Worm (Caenorhabditis elegans): Measurements from ENCODE around the gene T27D12.6.

The T27D12.6 gene

DNA sequence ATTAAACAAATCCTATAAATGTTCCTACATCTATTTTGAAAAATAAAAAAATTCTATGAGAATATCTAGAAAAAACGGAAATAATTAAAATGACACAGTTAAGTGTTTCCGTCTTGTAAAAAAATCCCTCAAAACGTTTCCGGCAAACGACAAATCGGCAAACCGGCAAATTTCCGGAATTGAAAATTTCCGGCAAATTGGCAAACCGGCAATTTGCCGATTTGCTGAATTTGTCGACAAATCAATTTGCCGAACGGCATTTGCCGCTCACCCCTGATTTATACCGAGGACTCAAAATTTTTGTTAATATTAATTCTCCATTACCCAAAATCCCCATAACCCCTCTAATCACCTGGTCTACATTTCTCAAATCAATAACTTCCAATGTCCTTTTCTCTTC lies 17.8 kb downstream of the T27D12.6 start:
- TF ChIP-seq madf-6 (GFP tag; IDR thresholded peaks at IDR 0.05) (no peak), somi-1 (GFP tag; optimal IDR thresholded peaks at IDR 0.05) (no peak), rpc-1 (optimal IDR thresholded peaks at IDR 0.05) (no peak), rpc-1 (tag; optimal IDR thresholded peaks at IDR 0.05) (no peak), ets-4 (GFP tag; optimal IDR thresholded peaks at IDR 0.05) (no peak), lag-1 (GFP tag; IDR thresholded peaks at IDR 0.05) (no peak), sdz-38 (tag; optimal IDR thresholded peaks at IDR 0.05) (no peak), snpc-1.3 (tag; optimal IDR thresholded peaks at IDR 0.05; ENCODE audit: insufficient read depth) (no peak), athp-1 (tag; optimal IDR thresholded peaks at IDR 0.05) (no peak), dpff-1 (tag; optimal IDR thresholded peaks at IDR 0.05) (no peak), ZK185.1 (tag; optimal IDR thresholded peaks at IDR 0.05; ENCODE audit: poor library complexity, severe bottlenecking) (no peak), ztf-6 (GFP tag; IDR thresholded peaks at IDR 0.05) (no peak), B0261.1 (tag; optimal IDR thresholded peaks at IDR 0.05) (no peak), ceh-79 (tag; optimal IDR thresholded peaks at IDR 0.05) (no peak), F57C9.4 (tag; optimal IDR thresholded peaks at IDR 0.05) (no peak), lsl-1 (GFP tag; optimal IDR thresholded peaks at IDR 0.05) (no peak), snpc-1.1 (tag; optimal IDR thresholded peaks at IDR 0.05; ENCODE audit: insufficient read depth) (no peak), repo-1 (tag; optimal IDR thresholded peaks at IDR 0.05) (no peak), atf-7 (tag; optimal IDR thresholded peaks at IDR 0.05) (no peak), madf-10 (tag; optimal IDR thresholded peaks at IDR 0.05) (no peak), lin-54 (GFP tag; optimal IDR thresholded peaks at IDR 0.05) (no peak)

DNA sequence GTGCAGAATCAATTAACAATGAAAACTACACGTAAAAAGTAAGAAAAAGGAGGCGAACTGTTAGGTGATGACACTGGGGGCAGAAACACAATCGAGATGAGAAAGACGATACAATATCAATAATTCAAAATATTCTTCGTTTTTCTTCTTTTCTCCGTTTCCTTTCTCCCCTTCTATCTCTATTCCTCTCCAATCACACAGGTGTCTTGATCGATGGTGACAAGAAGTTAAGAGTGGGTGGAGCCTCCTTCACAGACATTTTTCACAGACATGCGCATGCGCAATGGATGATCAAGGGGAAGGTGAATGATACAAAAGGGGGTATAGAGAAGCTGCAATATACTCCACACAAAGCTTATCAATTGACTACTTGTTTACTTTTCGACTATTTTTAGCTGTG lies 19.4 kb downstream of the T27D12.6 start:
- TF ChIP-seq ztf-6 (GFP tag; IDR thresholded peaks at IDR 0.05) (no peak), unc-130 (GFP tag; optimal IDR thresholded peaks at IDR 0.05) (no peak)

DNA sequence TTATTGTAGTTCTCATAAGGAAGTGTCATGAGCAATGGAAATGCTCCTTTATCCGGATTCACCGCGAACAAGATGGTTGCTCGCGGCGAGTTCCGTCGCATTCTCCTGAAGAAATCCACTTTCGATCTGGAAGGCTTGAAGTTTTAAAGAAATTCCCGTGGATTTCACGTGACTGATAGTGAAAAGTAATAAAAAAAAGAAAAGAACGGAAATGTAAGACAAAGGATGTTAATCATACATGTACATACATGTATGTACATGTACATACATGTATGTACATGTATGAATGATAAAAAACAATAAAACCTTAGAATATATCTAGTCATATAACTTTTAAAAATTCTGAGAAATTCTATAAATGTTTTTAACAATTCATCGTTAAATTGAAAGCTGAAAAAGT lies 21.1 kb downstream of the T27D12.6 start, which contains the start of gene clh-1:
Gene clh-1 (minus strand): TSS at position 101 of the 400 bp plus-strand sequence.
- TF ChIP-seq tlf-1 (GFP tag; optimal IDR thresholded peaks at IDR 0.05), result no peak
- TF ChIP-seq lin-35 (GFP tag; optimal IDR thresholded peaks at IDR 0.05), result no peak
- no peak for TF ChIP-seq Y56A3A.18 (GFP tag; IDR thresholded peaks at IDR 0.05)
- no peak for TF ChIP-seq attf-5 (GFP tag; optimal IDR thresholded peaks at IDR 0.05)

DNA sequence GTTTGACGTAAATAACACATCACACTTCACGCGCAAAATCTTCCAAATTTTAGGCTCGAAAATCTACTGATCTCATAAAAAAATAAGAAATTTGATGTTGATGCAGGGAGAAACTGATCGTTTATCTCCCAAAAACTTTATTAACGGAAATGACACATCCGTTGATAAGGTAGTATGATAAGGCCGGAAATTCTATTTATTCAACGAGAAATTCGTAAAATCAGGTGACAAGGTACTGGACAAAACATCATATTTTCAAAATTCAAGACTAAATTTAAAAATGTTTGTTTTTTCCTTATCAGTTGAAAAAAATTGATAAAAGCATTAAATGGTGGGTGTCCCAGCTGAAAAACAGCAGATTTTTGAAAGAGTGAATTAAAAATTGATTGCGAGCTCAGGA lies 24.5 kb downstream of the T27D12.6 start:
- TF ChIP-seq ztf-28 (GFP tag; IDR thresholded peaks at IDR 0.05) (no peak), Y67H2A.10 (GFP tag; conservative IDR thresholded peaks at IDR 0.05) (no peak), unc-62 (GFP tag; optimal IDR thresholded peaks at IDR 0.05) (no peak), dox-1 (GFP tag; IDR thresholded peaks at IDR 0.05) (no peak), mxl-1 (tag; optimal IDR thresholded peaks at IDR 0.05) (no peak), snpc-1.3 (tag; optimal IDR thresholded peaks at IDR 0.05; ENCODE audit: insufficient read depth) (no peak), attf-5 (GFP tag; optimal IDR thresholded peaks at IDR 0.05) (no peak), lsl-1 (GFP tag; optimal IDR thresholded peaks at IDR 0.05) (no peak), ama-1 (optimal IDR thresholded peaks at IDR 0.05) (no peak), ama-1 (GFP tag; optimal IDR thresholded peaks at IDR 0.05) (no peak), nhr-27 (tag; optimal IDR thresholded peaks at IDR 0.05) (no peak), rcor-1 (GFP tag; IDR thresholded peaks at IDR 0.05) (no peak), pbrm-1 (GFP tag; IDR thresholded peaks at IDR 0.05) (no peak), nfya-1 (tag; optimal IDR thresholded peaks at IDR 0.05; ENCODE audit: borderline replicate concordance, insufficient read depth) (no peak)
